Worm (Caenorhabditis elegans) whole organism, L2 larva: ENCODE measurements around the gene srh-119.

Experiments
- mdl-1 ChIP-seq, 2 experiments: fragments of 150-350 bp in 1 of 2; sonication (generic microtip) in 1 of 2; optimal IDR thresholded peaks; 2 replicates each; lab custom pipeline; 2017; ENCODE audit warnings: missing biosample characterization in 2 of 2, missing genetic modification characterization in 2 of 2
- skn-1 ChIP-seq: sonication (generic microtip); optimal IDR thresholded peaks from 2 replicates; lab custom pipeline; 2017; ENCODE audit warnings: missing biosample characterization, missing genetic modification characterization

ce11 chrV:16972134-16972533 lies at the start of gene srh-119:
- TF ChIP-seq skn-1 (tag; lab: Kevin White, UChicago) (no peak), mdl-1 (tag; optimal IDR thresholded peaks at IDR 0.05; lab: Kevin White, UChicago) (no peak)
